Worm (Caenorhabditis elegans): Measurements from ENCODE around the gene gfi-1.

ce11 chrV:6390163-6390562 is 9.6 kb downstream of the gfi-1 start, which contains the start of gene F57F4.1:
- TF ChIP-seq dao-5 (tag; optimal IDR thresholded peaks at IDR 0.05) (no peak), him-1 (tag; optimal IDR thresholded peaks at IDR 0.05) (no peak), W03F9.2 (tag; optimal IDR thresholded peaks at IDR 0.05) (no peak)
